Fruit fly (Drosophila melanogaster) S2 (cell line): Measurements from ENCODE around the gene NELF-B.
A peak's percentile ranks its signal among the peaks of the same experiment; 100 is the strongest.

Source experiments
- CG8478 ChIP-seq: fragments of >200 bp; optimal IDR thresholded peaks from 2 replicates; lab custom pipeline; 2018
- CTCF ChIP-seq, 2 experiments: fragments of >200 bp; optimal IDR thresholded peaks; 2 replicates each; lab custom pipeline; 2018

The NELF-B gene

dm6 chrX:7728251-7729164, at the start of gene NELF-B, which contains the start of gene CG12155:
Gene NELF-B, minus strand, starts transcription at chrX:7728361.
Gene CG12155, plus strand, starts transcription at chrX:7728755.
- TF ChIP-seq CG8478 (lab: Kevin White, UChicago) (no peak), CTCF (optimal IDR thresholded peaks at IDR 0.05; lab: Kevin White, UChicago) (no peak)

dm6 chrX:7777905-7778304, 49.7 kb upstream of the NELF-B start, which contains the start of gene CG32718:
Gene CG32718, plus strand, starts transcription at chrX:7778205.
- TF ChIP-seq CTCF (optimal IDR thresholded peaks at IDR 0.05; lab: Kevin White, UChicago) = no peak
- TF ChIP-seq CG8478 (lab: Kevin White, UChicago) = no peak

dm6 chrX:7768147-7768787, 40.1 kb upstream of the NELF-B start, which contains the start of gene CG34338:
Gene CG34338, plus strand, starts transcription at chrX:7768737.
- no peak for TF ChIP-seq CTCF (optimal IDR thresholded peaks at IDR 0.05; lab: Kevin White, UChicago)
- no peak for TF ChIP-seq CG8478 (lab: Kevin White, UChicago)

dm6 chrX:7764682-7765081, 36.5 kb upstream of the NELF-B start, which contains the start of gene Ir7a:
Gene Ir7a, plus strand, starts transcription at chrX:7764982.
- TF ChIP-seq CTCF (optimal IDR thresholded peaks at IDR 0.05; lab: Kevin White, UChicago) = no peak
- no peak for TF ChIP-seq CG8478 (lab: Kevin White, UChicago)

dm6 chrX:7746342-7746741, 18.2 kb upstream of the NELF-B start:
- no peak for TF ChIP-seq CG8478 (lab: Kevin White, UChicago)
- TF ChIP-seq CTCF (optimal IDR thresholded peaks at IDR 0.05; lab: Kevin White, UChicago) = no peak

- TF ChIP-seq CTCF (optimal IDR thresholded peaks at IDR 0.05; lab: Kevin White, UChicago) (peak; percentile 76), CG8478 (lab: Kevin White, UChicago) (no peak)
Measured at dm6 chrX:7744036-7744435, 15.9 kb upstream of the NELF-B start.

- no peak for TF ChIP-seq CTCF (optimal IDR thresholded peaks at IDR 0.05; lab: Kevin White, UChicago)
- TF ChIP-seq CG8478 (lab: Kevin White, UChicago) = no peak
Measured at dm6 chrX:7737156-7737771, 9.1 kb upstream of the NELF-B start.

- TF ChIP-seq CTCF (optimal IDR thresholded peaks at IDR 0.05; lab: Kevin White, UChicago) (no peak), CG8478 (lab: Kevin White, UChicago) (no peak)
Measured at dm6 chrX:7736593-7736992, 8.4 kb upstream of the NELF-B start, which contains the start of gene Tom40. Gene Tom40, plus strand, starts transcription at chrX:7736893.

dm6 chrX:7735262-7735661, 7.1 kb upstream of the NELF-B start:
- no peak for TF ChIP-seq CTCF (optimal IDR thresholded peaks at IDR 0.05; lab: Kevin White, UChicago)
- no peak for TF ChIP-seq CG8478 (lab: Kevin White, UChicago)

dm6 chrX:7734131-7734930, 6.2 kb upstream of the NELF-B start, which contains the start of the genes Pdp and Rab39:
Gene Pdp, minus strand, starts transcription at chrX:7734651.
Gene Rab39, plus strand, starts transcription at chrX:7734923.
- TF ChIP-seq CTCF (optimal IDR thresholded peaks at IDR 0.05; lab: Kevin White, UChicago) = no peak
- no peak for TF ChIP-seq CG8478 (lab: Kevin White, UChicago)

dm6 chrX:7721905-7722304, 6.3 kb downstream of the NELF-B start, which contains the start of gene Hira:
Gene Hira, plus strand, starts transcription at chrX:7722119.
- peak in 1 of 2 experiments; percentile 19 for TF ChIP-seq CTCF (optimal IDR thresholded peaks at IDR 0.05; lab: Kevin White, UChicago)
- no peak for TF ChIP-seq CG8478 (lab: Kevin White, UChicago)

dm6 chrX:7717832-7718231, 10.3 kb downstream of the NELF-B start, which contains the start of gene CG15478:
Gene CG15478, minus strand, starts transcription at chrX:7717932.
- TF ChIP-seq CTCF (optimal IDR thresholded peaks at IDR 0.05; lab: Kevin White, UChicago) (no peak), CG8478 (lab: Kevin White, UChicago) (no peak)

dm6 chrX:7715433-7715832, 12.7 kb downstream of the NELF-B start:
- TF ChIP-seq CTCF (optimal IDR thresholded peaks at IDR 0.05; lab: Kevin White, UChicago) (no peak), CG8478 (lab: Kevin White, UChicago) (no peak)
